Worm (Caenorhabditis elegans) whole organism, L4 larva: ENCODE data around the gene srh-38.

Source experiments
- F10B5.3 ChIP-seq: sonication (generic microtip); optimal IDR thresholded peaks from 2 replicates; lab custom pipeline; 2016; ENCODE audit warnings: mild to moderate bottlenecking, missing genetic modification characterization, missing compliant biosample characterization
- F49E8.2 ChIP-seq: sonication (generic microtip); optimal IDR thresholded peaks from 2 replicates; lab custom pipeline; 2016; ENCODE audit warnings: missing compliant biosample characterization, mild to moderate bottlenecking, missing genetic modification characterization, borderline replicate concordance
- Y48G9A.11 ChIP-seq: fragments of 200-800 bp; sonication (Bioruptor generic); IDR thresholded peaks from 2 replicates; pipeline ENCODE4 v1.3.6; 2022; ENCODE audit warnings: missing genetic modification reagents, missing genetic modification characterization, missing compliant biosample characterization
- aha-1 ChIP-seq: fragments of 150-350 bp; peaks from one replicate; lab custom pipeline; 2014; ENCODE audit warnings: missing biosample characterization, missing genetic modification characterization
- aly-2 ChIP-seq: sonication (generic microtip); optimal IDR thresholded peaks from 2 replicates; lab custom pipeline; 2018; ENCODE audit warnings: missing biosample characterization, missing genetic modification characterization
- ceh-62 ChIP-seq: sonication (generic microtip); optimal IDR thresholded peaks from 2 replicates; lab custom pipeline; 2017; ENCODE audit warnings: missing biosample characterization, missing genetic modification characterization
- daf-16 ChIP-seq, 3 experiments: sonication (generic microtip); optimal IDR thresholded peaks; 2 replicates each; lab custom pipeline; 2016 to 2017; ENCODE audit warnings: missing genetic modification characterization in 3 of 3, missing genetic modification reagents in 3 of 3, mild to moderate bottlenecking in 2 of 3, missing compliant biosample characterization in 2 of 3, missing biosample characterization in 1 of 3, moderate library complexity in 1 of 3
- daf-19 ChIP-seq: fragments of 200-800 bp; sonication (Bioruptor generic); conservative IDR thresholded peaks from 2 replicates; pipeline ENCODE4 v1.3.6; 2022; ENCODE audit warnings: missing genetic modification characterization, missing compliant biosample characterization
- dmd-6 ChIP-seq: fragments of 200-800 bp; sonication (Bioruptor generic); IDR thresholded peaks from 2 replicates; pipeline ENCODE4 v1.3.6; 2022; ENCODE audit warnings: missing genetic modification reagents, missing genetic modification characterization, missing compliant biosample characterization
- dmd-8 ChIP-seq: fragments of 200-800 bp; sonication (Bioruptor generic); IDR thresholded peaks from 2 replicates; pipeline ENCODE4 v1.3.6; 2022; ENCODE audit warnings: missing genetic modification characterization, missing compliant biosample characterization
- dmd-9 ChIP-seq: fragments of 200-800 bp; sonication (Bioruptor generic); IDR thresholded peaks from 2 replicates; pipeline ENCODE4 v1.3.6; 2022; ENCODE audit warnings: missing genetic modification reagents, missing genetic modification characterization, missing compliant biosample characterization
- egl-27 ChIP-seq: sonication (generic microtip); optimal IDR thresholded peaks from 3 replicates; lab custom pipeline; 2017; ENCODE audit warnings: missing biosample characterization, missing genetic modification reagents, missing genetic modification characterization
- egl-43 ChIP-seq: fragments of 200-800 bp; sonication (Bioruptor generic); IDR thresholded peaks from 2 replicates; pipeline ENCODE4 v1.3.6; 2022; ENCODE audit warnings: missing genetic modification reagents, missing genetic modification characterization, missing compliant biosample characterization
- fos-1 ChIP-seq: fragments of 150-350 bp; optimal IDR thresholded peaks from 2 replicates; lab custom pipeline; 2014; ENCODE audit warnings: missing biosample characterization, missing genetic modification characterization
- hlh-11 ChIP-seq: fragments of 200-800 bp; sonication (Bioruptor generic); optimal IDR thresholded peaks from 2 replicates; lab custom pipeline; 2018; ENCODE audit warnings: mild to moderate bottlenecking, missing genetic modification characterization, missing compliant biosample characterization
- lin-38 ChIP-seq: fragments of 200-800 bp; sonication (Bioruptor generic); IDR thresholded peaks from 2 replicates; pipeline ENCODE4 v1.3.6; 2022; ENCODE audit warnings: missing genetic modification reagents, missing genetic modification characterization, missing compliant biosample characterization
- lin-39 ChIP-seq: fragments of 150-350 bp; optimal IDR thresholded peaks from 2 replicates; lab custom pipeline; 2014; ENCODE audit warnings: missing biosample characterization, missing genetic modification reagents, missing genetic modification characterization
- lir-3 ChIP-seq: sonication (generic microtip); optimal IDR thresholded peaks from 2 replicates; lab custom pipeline; 2016; ENCODE audit warnings: mild to moderate bottlenecking, missing genetic modification characterization, missing compliant biosample characterization
- lsy-2 ChIP-seq, 2 experiments: fragments of 150-350 bp in 1 of 2; sonication (generic microtip) in 1 of 2; optimal IDR thresholded peaks; 2 replicates each; lab custom pipeline; 2014 to 2017; ENCODE audit warnings: missing biosample characterization in 2 of 2, missing genetic modification characterization in 2 of 2
- mdt-29 ChIP-seq: fragments of 200-800 bp; sonication (Bioruptor generic); IDR thresholded peaks from 2 replicates; pipeline ENCODE4 v1.3.6; 2022; ENCODE audit warnings: missing genetic modification reagents, missing genetic modification characterization, missing compliant biosample characterization
- mep-1 ChIP-seq: fragments of 150-350 bp; sonication (generic microtip); optimal IDR thresholded peaks from 3 replicates; lab custom pipeline; 2014; ENCODE audit warnings: missing biosample characterization, missing genetic modification characterization
- mxl-3 ChIP-seq: fragments of 200-800 bp; sonication (Bioruptor generic); optimal IDR thresholded peaks from 2 replicates; lab custom pipeline; 2018; ENCODE audit warnings: mild to moderate bottlenecking, missing genetic modification characterization, missing compliant biosample characterization
- nhr-10 ChIP-seq: fragments of 150-350 bp; optimal IDR thresholded peaks from 2 replicates; lab custom pipeline; 2014; ENCODE audit warnings: missing biosample characterization, missing genetic modification characterization
- nhr-102 ChIP-seq: sonication (generic microtip); optimal IDR thresholded peaks from 2 replicates; lab custom pipeline; 2016; ENCODE audit warnings: mild to moderate bottlenecking, missing genetic modification characterization, moderate library complexity, missing compliant biosample characterization
- nhr-28 ChIP-seq: fragments of 150-350 bp; optimal IDR thresholded peaks from 2 replicates; lab custom pipeline; 2014; ENCODE audit warnings: missing biosample characterization, missing genetic modification characterization
- nhr-41 ChIP-seq: fragments of 200-800 bp; sonication (Bioruptor generic); IDR thresholded peaks from 2 replicates; pipeline ENCODE4 v1.3.6; 2022; ENCODE audit warnings: missing genetic modification reagents, missing genetic modification characterization, missing compliant biosample characterization
- nhr-6 ChIP-seq: fragments of 150-350 bp; optimal IDR thresholded peaks from 2 replicates; lab custom pipeline; 2014; ENCODE audit warnings: missing biosample characterization, missing genetic modification characterization
- nhr-76 ChIP-seq: fragments of 150-350 bp; optimal IDR thresholded peaks from 2 replicates; lab custom pipeline; 2014; ENCODE audit warnings: missing biosample characterization, missing genetic modification characterization
- nhr-77 ChIP-seq: fragments of 150-350 bp; optimal IDR thresholded peaks from 2 replicates; lab custom pipeline; 2014; ENCODE audit warnings: missing biosample characterization, missing genetic modification characterization
- pha-4 ChIP-seq, 2 experiments: fragments of 150-350 bp in 1 of 2; fragments of 200-800 bp in 1 of 2; sonication (Bioruptor generic) in 1 of 2; IDR thresholded peaks in 1 of 2; optimal IDR thresholded peaks in 1 of 2; 2 replicates each; pipeline versions ENCODE4 v1.3.6 to Lab custom; 2014 to 2022; ENCODE audit warnings: missing genetic modification characterization in 2 of 2, missing genetic modification reagents in 2 of 2, missing biosample characterization in 1 of 2, missing compliant biosample characterization in 1 of 2
- pqm-1 ChIP-seq: sonication (generic microtip); optimal IDR thresholded peaks from 2 replicates; lab custom pipeline; 2017; ENCODE audit warnings: missing biosample characterization, missing genetic modification characterization
- skn-1 ChIP-seq: fragments of 150-350 bp; optimal IDR thresholded peaks from 2 replicates; lab custom pipeline; 2014; ENCODE audit warnings: missing biosample characterization, missing genetic modification characterization
- snpc-1.2 ChIP-seq: fragments of 200-800 bp; sonication (Bioruptor generic); IDR thresholded peaks from 2 replicates; pipeline ENCODE4 v1.3.6; 2022; ENCODE audit warnings: missing genetic modification reagents, missing genetic modification characterization, missing compliant biosample characterization
- unc-62 ChIP-seq, 3 experiments: fragments of 150-350 bp in 1 of 3; sonication (generic microtip); optimal IDR thresholded peaks in 2 of 3; peaks in 1 of 3; 1 replicate in 1 of 3; 2 replicates in 2 of 3; lab custom pipeline; 2014 to 2017; ENCODE audit warnings: missing biosample characterization in 3 of 3, missing genetic modification characterization in 3 of 3, missing genetic modification reagents in 3 of 3, missing genotype in 1 of 3
- zag-1 ChIP-seq: fragments of 150-350 bp; optimal IDR thresholded peaks from 2 replicates; lab custom pipeline; 2014; ENCODE audit warnings: missing biosample characterization, missing genetic modification characterization
- zip-2 ChIP-seq: fragments of 150-350 bp; optimal IDR thresholded peaks from 2 replicates; lab custom pipeline; 2014; ENCODE audit warnings: missing biosample characterization, missing genetic modification characterization

The srh-38 gene

ce11 chrV:2922594-2922993 is at the start of gene srh-38:
Gene srh-38, minus strand, starts transcription at chrV:2922694.
- TF ChIP-seq ceh-62 (tag; lab: Kevin White, UChicago) (no peak), nhr-10 (tag; lab: Kevin White, UChicago) (no peak), lin-38 (GFP tag; lab: Robert Waterston, UW) (no peak), dmd-9 (GFP tag; lab: Robert Waterston, UW) (no peak), dmd-8 (GFP tag; lab: Robert Waterston, UW) (no peak), aly-2 (tag; lab: Kevin White, UChicago) (no peak), nhr-28 (tag; lab: Kevin White, UChicago) (no peak), lsy-2 (tag; optimal IDR thresholded peaks at IDR 0.05; lab: Kevin White, UChicago) (no peak), nhr-102 (no peak), nhr-6 (no peak)

ce11 chrV:2971307-2971999 is 49.0 kb upstream of the srh-38 start, which contains the start of gene srw-129:
Gene srw-129, plus strand, starts transcription at chrV:2971949.
- TF ChIP-seq Y48G9A.11 (GFP tag; lab: Robert Waterston, UW) (0 out of 2 replicates have a peak, but pooled peaks have one; percentile 54), aha-1 (tag; lab: Kevin White, UChicago) (peak; percentile 91), hlh-11 (tag; lab: Kevin White, UChicago) (no peak), zag-1 (tag; lab: Kevin White, UChicago) (no peak), snpc-1.2 (GFP tag; lab: Robert Waterston, UW) (0 out of 2 replicates have a peak, but pooled peaks have one; percentile 19)

ce11 chrV:2964786-2965185 is 42.3 kb upstream of the srh-38 start, which contains the start of gene srh-88:
Gene srh-88, minus strand, starts transcription at chrV:2964886.
- no peak for TF ChIP-seq dmd-8 (GFP tag; lab: Robert Waterston, UW)
- TF ChIP-seq pha-4 (GFP tag; IDR thresholded peaks at IDR 0.05; lab: Robert Waterston, UW), result no peak
- no peak for TF ChIP-seq pha-4 (tag; optimal IDR thresholded peaks at IDR 0.05; lab: Kevin White, UChicago)
- TF ChIP-seq daf-16 (GFP tag; optimal IDR thresholded peaks at IDR 0.05; lab: Kevin White, UChicago), result no peak
- no peak for TF ChIP-seq daf-16 (tag; optimal IDR thresholded peaks at IDR 0.05; lab: Kevin White, UChicago)
- TF ChIP-seq mdt-29 (GFP tag; lab: Robert Waterston, UW), result no peak
- no peak for TF ChIP-seq lir-3 (tag; lab: Kevin White, UChicago)

- TF ChIP-seq dmd-6, result no peak
- TF ChIP-seq mep-1 (tag; lab: Kevin White, UChicago), result no peak
- TF ChIP-seq nhr-77 (tag; lab: Kevin White, UChicago), result no peak
- peak; percentile 40 for TF ChIP-seq aha-1 (tag; lab: Kevin White, UChicago)
- no peak for TF ChIP-seq nhr-10 (tag; lab: Kevin White, UChicago)
- no peak for TF ChIP-seq F10B5.3 (tag; lab: Kevin White, UChicago)
- TF ChIP-seq unc-62 (GFP tag; optimal IDR thresholded peaks at IDR 0.05 in 1 of 2; lab: Kevin White, UChicago), result peak in 1 of 2 experiments; percentile 60
- TF ChIP-seq unc-62 (tag; optimal IDR thresholded peaks at IDR 0.05; lab: Kevin White, UChicago), result no peak
- no peak for TF ChIP-seq F49E8.2 (tag; lab: Kevin White, UChicago)
- TF ChIP-seq zip-2 (tag; lab: Kevin White, UChicago), result no peak
- TF ChIP-seq pqm-1 (tag; lab: Kevin White, UChicago), result no peak
Observed at ce11 chrV:2962960-2963359, 40.5 kb upstream of the srh-38 start, which contains the start of gene srw-138. Gene srw-138, minus strand, starts transcription at chrV:2963060.

- TF ChIP-seq nhr-41 (GFP tag; lab: Robert Waterston, UW) (no peak), daf-19 (no peak), lin-39 (tag; lab: Kevin White, UChicago) (no peak), skn-1 (no peak), egl-43 (GFP tag; lab: Robert Waterston, UW) (no peak), fos-1 (tag; lab: Kevin White, UChicago) (no peak), nhr-76 (no peak), mxl-3 (GFP tag; lab: Kevin White, UChicago) (no peak), egl-27 (tag; lab: Kevin White, UChicago) (no peak)
Observed at ce11 chrV:2960894-2961293, 38.4 kb upstream of the srh-38 start, which contains the start of gene srw-144. Gene srw-144, minus strand, starts transcription at chrV:2960994.
